Worm (Caenorhabditis elegans) whole organism, L1 larva: ENCODE results near the gene W01B6.6.

Experiments
- ama-1 ChIP-seq: fragments of 150-350 bp; optimal IDR thresholded peaks from 2 replicates; lab custom pipeline; 2014
- elt-3 ChIP-seq, 6 experiments: fragments of 150-350 bp in 1 of 6; sonication (generic microtip); optimal IDR thresholded peaks; 2 replicates each; lab custom pipeline; 2017 to 2018; ENCODE audit warnings: missing biosample characterization in 6 of 6, missing genetic modification characterization in 6 of 6, inconsistent platforms in 1 of 6
- fkh-10 ChIP-seq: sonication (generic microtip); optimal IDR thresholded peaks from 2 replicates; lab custom pipeline; 2017; ENCODE audit warnings: missing biosample characterization, missing genetic modification reagents, missing genetic modification characterization

ce11 chrIV:10047108-10047507 is 33.8 kb upstream of the W01B6.6 start, which contains the start of gene T04B2.3:
- no peak for TF ChIP-seq ama-1 (lab: Kevin White, UChicago)
- TF ChIP-seq elt-3 (tag; optimal IDR thresholded peaks at IDR 0.05; lab: Kevin White, UChicago), result no peak
- TF ChIP-seq fkh-10, result no peak
